Comparison of ENCODE assay signal across 3 fruit fly cellular contexts in genomic region chr3R:26952200-26952856, dm6.
TF ChIP-seq lines count a peak whose summit lies in the region.

No protein-coding gene starts in this region.

- no peak for TF ChIP-seq CTCF in whole organism, embryonic (GFP tag; optimal IDR thresholded peaks at IDR 0.05; lab: Kevin White, UChicago)

TF ChIP-seq in whole organism, embryonic, 481 proteins besides CTCF, POLR2A, EP300 and RAD21 (continues in another document):
- TF ChIP-seq dmrt99B (tag; optimal IDR thresholded peaks at IDR 0.05; lab: Kevin White, UChicago) (peak; percentile 13), CHES-1-like (GFP tag; optimal IDR thresholded peaks at IDR 0.05; lab: Kevin White, UChicago) (peak; percentile 52), lab (GFP tag; optimal IDR thresholded peaks at IDR 0.05; lab: Kevin White, UChicago) (peak; percentile 63), CG15514 (GFP tag; optimal IDR thresholded peaks at IDR 0.05; lab: Kevin White, UChicago) (peak; percentile 33), grn (GFP tag; optimal IDR thresholded peaks at IDR 0.05; lab: Kevin White, UChicago) (peak; percentile 30), CG4854 (GFP tag; optimal IDR thresholded peaks at IDR 0.05; lab: Kevin White, UChicago) (peak; percentile 7), CG2678 (tag; optimal IDR thresholded peaks at IDR 0.05; lab: Kevin White, UChicago) (peak; percentile 41), NK7.1 (GFP tag; optimal IDR thresholded peaks at IDR 0.05; lab: Kevin White, UChicago) (no peak), CG2120 (GFP tag; optimal IDR thresholded peaks at IDR 0.05; lab: Kevin White, UChicago) (peak; percentile 78), CG12391 (tag; optimal IDR thresholded peaks at IDR 0.05; lab: Kevin White, UChicago) (peak; percentile 23), CG7556 (GFP tag; optimal IDR thresholded peaks at IDR 0.05; lab: Kevin White, UChicago) (peak; percentile 25), NC2β (GFP tag; optimal IDR thresholded peaks at IDR 0.05; lab: Kevin White, UChicago) (no peak), Pdp1 (GFP tag; optimal IDR thresholded peaks at IDR 0.05; lab: Kevin White, UChicago) (peak; percentile 19 to 67), CG30403 (GFP tag; optimal IDR thresholded peaks at IDR 0.05; lab: Kevin White, UChicago) (peak; percentile 45), Hmr (GFP tag; optimal IDR thresholded peaks at IDR 0.05; lab: Kevin White, UChicago) (peak; percentile 54), row (GFP tag; IDR thresholded peaks at IDR 0.05; lab: Robert Waterston, UW) (peak; percentile 53; the same call in 2 of the 3 replicates), CG14050 (GFP tag; IDR thresholded peaks at IDR 0.05; lab: Robert Waterston, UW) (no peak), CG3995 (GFP tag; optimal IDR thresholded peaks at IDR 0.05; lab: Kevin White, UChicago) (peak; percentile 7), CG34224 (GFP tag; IDR thresholded peaks at IDR 0.05; lab: Robert Waterston, UW; ENCODE audit: partially characterized antibody) (no peak), CG1647 (GFP tag; optimal IDR thresholded peaks at IDR 0.05; lab: Kevin White, UChicago) (peak; percentile 7), Sox100B (GFP tag; optimal IDR thresholded peaks at IDR 0.05; lab: Kevin White, UChicago) (no peak), Abd-B (GFP tag; optimal IDR thresholded peaks at IDR 0.05; lab: Kevin White, UChicago) (no peak), h (optimal IDR thresholded peaks at IDR 0.05; lab: Kevin White, UChicago) (no peak), gro (GFP tag; optimal IDR thresholded peaks at IDR 0.05; lab: Kevin White, UChicago) (peak; percentile 69), cwo (GFP tag; optimal IDR thresholded peaks at IDR 0.05; lab: Kevin White, UChicago) (peak; percentile 74), Asciz (GFP tag; optimal IDR thresholded peaks at IDR 0.05; lab: Kevin White, UChicago) (peak; percentile 1), Dek (tag; optimal IDR thresholded peaks at IDR 0.05; lab: Kevin White, UChicago) (peak; percentile 8), CG17359 (tag; optimal IDR thresholded peaks at IDR 0.05; lab: Kevin White, UChicago) (no peak), mld (GFP tag; IDR thresholded peaks at IDR 0.05; lab: Robert Waterston, UW; ENCODE audit: partially characterized antibody) (no peak), Dref (GFP tag; IDR thresholded peaks at IDR 0.05; lab: Robert Waterston, UW) (no peak)

TF ChIP-seq in whole organism, prepupa, 60 proteins besides CTCF, POLR2A, EP300 and RAD21:
- TF ChIP-seq fkh (GFP tag; optimal IDR thresholded peaks at IDR 0.05; lab: Kevin White, UChicago) (peak; percentile 61), Smox (GFP tag; optimal IDR thresholded peaks at IDR 0.05; lab: Kevin White, UChicago) (no peak), Sox102F (GFP tag; optimal IDR thresholded peaks at IDR 0.05; lab: Kevin White, UChicago) (no peak), CG6276 (GFP tag; optimal IDR thresholded peaks at IDR 0.05; lab: Kevin White, UChicago) (no peak)

TF ChIP-seq in whole organism, wandering third instar larva, 38 proteins besides CTCF, POLR2A, EP300 and RAD21:
- TF ChIP-seq dmrt93B (GFP tag; optimal IDR thresholded peaks at IDR 0.05; lab: Kevin White, UChicago): no peak
- peak; percentile 10 for TF ChIP-seq sv (GFP tag; optimal IDR thresholded peaks at IDR 0.05; lab: Kevin White, UChicago)
